Worm (Caenorhabditis elegans): Measurements from ENCODE around the gene ZK1058.3.

DNA sequence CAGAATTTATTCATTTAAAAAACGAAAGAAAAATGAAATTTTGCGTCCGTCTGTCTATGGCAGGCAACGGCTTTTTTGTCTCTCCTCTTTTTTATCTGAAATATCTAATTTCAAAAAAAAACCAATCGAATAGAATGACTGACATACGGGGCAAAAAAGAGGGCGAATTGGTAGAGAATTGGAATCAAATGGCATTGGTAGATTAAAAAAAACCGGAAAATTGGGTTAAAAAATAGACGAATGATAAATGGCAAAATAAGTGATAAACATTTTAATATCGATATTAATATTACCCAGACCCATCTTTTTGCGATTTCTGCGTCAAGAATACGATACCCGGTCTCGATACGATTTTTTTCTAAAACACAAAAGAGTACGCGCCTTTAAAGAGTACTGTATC lies 17.1 kb upstream of the ZK1058.3 start, which contains the start of gene tir-1:
- no peak for TF ChIP-seq sox-4 (tag; optimal IDR thresholded peaks at IDR 0.05)
- TF ChIP-seq ceh-2 (tag; optimal IDR thresholded peaks at IDR 0.05) = no peak
- TF ChIP-seq tbx-2 (tag; optimal IDR thresholded peaks at IDR 0.05) = no peak
- TF ChIP-seq unc-86 (tag; optimal IDR thresholded peaks at IDR 0.05) = no peak
- TF ChIP-seq nfya-1 (tag; optimal IDR thresholded peaks at IDR 0.05) = no peak
- no peak for TF ChIP-seq ceh-48 (tag; optimal IDR thresholded peaks at IDR 0.05)
- no peak for TF ChIP-seq lin-11 (tag; optimal IDR thresholded peaks at IDR 0.05)
- TF ChIP-seq pqm-1 (tag; optimal IDR thresholded peaks at IDR 0.05) = no peak
- no peak for TF ChIP-seq madf-2 (tag; optimal IDR thresholded peaks at IDR 0.05)
- no peak for TF ChIP-seq unc-55 (GFP tag; optimal IDR thresholded peaks at IDR 0.05)
- no peak for TF ChIP-seq pha-4 (tag; optimal IDR thresholded peaks at IDR 0.05)
